Fruit fly (Drosophila melanogaster) S2 (cell line): ENCODE results near the gene CG43732.

Source experiments
- CG8478 ChIP-seq: fragments of >200 bp; optimal IDR thresholded peaks from 2 replicates; lab custom pipeline; 2018
- CTCF ChIP-seq, 2 experiments: fragments of >200 bp; optimal IDR thresholded peaks; 2 replicates each; lab custom pipeline; 2018

DNA sequence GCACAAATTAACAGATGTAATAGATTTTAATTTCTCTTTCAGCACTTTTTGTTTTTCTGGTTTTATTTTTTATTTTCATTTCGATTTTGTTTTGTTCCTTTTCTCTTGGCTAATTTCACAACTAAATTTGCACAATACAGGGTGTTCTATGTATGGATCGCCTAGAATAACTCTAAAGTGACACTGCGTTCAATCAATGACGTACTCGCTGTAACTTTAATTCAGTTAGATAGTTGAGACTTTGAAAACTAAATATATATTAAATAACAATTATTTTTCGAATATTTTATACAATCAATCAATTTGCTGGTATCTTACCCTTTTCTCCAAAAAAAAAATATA lies 25.4 kb upstream of the CG43732 start:
- no peak for TF ChIP-seq CG8478
- TF ChIP-seq CTCF (optimal IDR thresholded peaks at IDR 0.05; lab: Kevin White, UChicago), result no peak
